Worm (Caenorhabditis elegans): ENCODE data around the gene otpl-7.

DNA sequence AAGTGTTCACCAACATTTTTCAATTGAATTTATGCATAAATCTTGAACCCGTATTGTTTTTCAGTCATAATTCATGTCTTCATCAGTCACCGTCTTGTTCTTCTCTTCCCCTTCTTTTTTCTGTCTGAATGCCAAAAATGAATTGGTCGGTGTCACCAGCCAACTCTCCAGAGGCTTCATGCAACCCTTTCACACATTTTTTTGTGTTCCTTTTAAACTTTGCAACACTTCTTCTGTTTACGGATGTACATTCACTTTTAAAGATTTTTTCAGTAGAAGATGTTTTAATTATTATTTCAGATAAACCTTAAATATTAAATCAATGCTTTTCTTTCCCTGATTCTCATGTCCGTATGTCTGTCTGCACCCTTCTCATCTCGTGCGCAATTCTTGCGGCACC is 39.6 kb downstream of the otpl-7 start, which contains the start of gene acr-16:
- TF ChIP-seq ceh-83 (GFP tag; optimal IDR thresholded peaks at IDR 0.05) (no peak), ces-1 (GFP tag; optimal IDR thresholded peaks at IDR 0.05) (no peak), blmp-1 (tag; optimal IDR thresholded peaks at IDR 0.05) (no peak), lin-13 (tag; optimal IDR thresholded peaks at IDR 0.05) (no peak), nhr-237 (tag; optimal IDR thresholded peaks at IDR 0.05) (no peak), nhr-12 (tag; optimal IDR thresholded peaks at IDR 0.05) (no peak), nhr-76 (tag; optimal IDR thresholded peaks at IDR 0.05) (no peak)

All from whole organism, mixed stage, embryonic.